Worm (Caenorhabditis elegans) whole organism, early embryonic: ENCODE data around the gene F54B8.1.

Experiments used
- ama-1 ChIP-seq: fragments of 150-350 bp; optimal IDR thresholded peaks from 2 replicates; lab custom pipeline; 2014
- ceh-13 ChIP-seq: fragments of 200-800 bp; sonication (Bioruptor generic); optimal IDR thresholded peaks from 2 replicates; lab custom pipeline; 2018; ENCODE audit warnings: mild to moderate bottlenecking, missing genetic modification characterization, missing compliant biosample characterization
- flt-1 ChIP-seq: fragments of 200-800 bp; sonication (Bioruptor generic); IDR thresholded peaks from 2 replicates; pipeline ENCODE4 v1.3.6; 2022; ENCODE audit warnings: missing genetic modification characterization, missing compliant biosample characterization
- hmbx-1 ChIP-seq: sonication (generic microtip); optimal IDR thresholded peaks from 2 replicates; lab custom pipeline; 2016; ENCODE audit warnings: mild to moderate bottlenecking, missing genetic modification characterization, missing compliant biosample characterization
- hmg-4 ChIP-seq: fragments of 200-800 bp; sonication (Bioruptor generic); optimal IDR thresholded peaks from 2 replicates; lab custom pipeline; 2018; ENCODE audit warnings: mild to moderate bottlenecking, missing genetic modification characterization, missing compliant biosample characterization
- pes-1 ChIP-seq: fragments of 200-800 bp; sonication (Bioruptor generic); IDR thresholded peaks from 2 replicates; pipeline ENCODE4 v1.3.6; 2022; ENCODE audit warnings: missing genetic modification reagents, missing genetic modification characterization, missing compliant biosample characterization

- TF ChIP-seq ceh-13 (GFP tag; lab: Kevin White, UChicago): no peak
- TF ChIP-seq flt-1 (GFP tag; lab: Robert Waterston, UW): no peak
- no peak for TF ChIP-seq hmg-4
- no peak for TF ChIP-seq ama-1
- TF ChIP-seq hmbx-1: no peak
- no peak for TF ChIP-seq pes-1 (GFP tag; lab: Robert Waterston, UW)
These were observed 10.9 kb downstream of the F54B8.1 start, which contains the start of gene srbc-49 for ce11 chrV:15821398-15821797.
